Worm (Caenorhabditis elegans) whole organism, L2 larva: Measurements from ENCODE around the gene H14A12.3.

Experiments used
- C34F6.9 ChIP-seq: fragments of 150-350 bp; optimal IDR thresholded peaks from 2 replicates; lab custom pipeline; 2014; ENCODE audit warnings: missing biosample characterization, missing genetic modification characterization
- F13H6.1 ChIP-seq: sonication (generic microtip); optimal IDR thresholded peaks from 2 replicates; lab custom pipeline; 2016; ENCODE audit warnings: missing genetic modification characterization, missing compliant biosample characterization
- R02D3.7 ChIP-seq: fragments of 150-350 bp; optimal IDR thresholded peaks from 2 replicates; lab custom pipeline; 2014; ENCODE audit warnings: missing biosample characterization, missing genetic modification characterization
- Y55F3AM.14 ChIP-seq: fragments of 200-800 bp; sonication (Bioruptor generic); optimal IDR thresholded peaks from 2 replicates; lab custom pipeline; 2018; ENCODE audit warnings: mild to moderate bottlenecking, missing genetic modification characterization, missing compliant biosample characterization
- ZK546.5 ChIP-seq: sonication (generic microtip); optimal IDR thresholded peaks from 2 replicates; lab custom pipeline; 2017; ENCODE audit warnings: missing biosample characterization, missing genetic modification characterization
- alr-1 ChIP-seq: fragments of 150-350 bp; optimal IDR thresholded peaks from 2 replicates; lab custom pipeline; 2014; ENCODE audit warnings: missing biosample characterization, missing genetic modification characterization
- aly-2 ChIP-seq: fragments of 150-350 bp; optimal IDR thresholded peaks from 2 replicates; lab custom pipeline; 2014; ENCODE audit warnings: missing biosample characterization, missing genetic modification characterization
- ama-1 ChIP-seq: fragments of 150-350 bp; optimal IDR thresholded peaks from 2 replicates; lab custom pipeline; 2018; ENCODE audit warnings: inconsistent platforms
- blmp-1 ChIP-seq: sonication (generic microtip); optimal IDR thresholded peaks from 2 replicates; lab custom pipeline; 2017; ENCODE audit warnings: missing genetic modification characterization, mild to moderate bottlenecking, missing compliant biosample characterization, antibody characterized with exemption, moderate library complexity; ENCODE audit not compliant: insufficient read depth
- ceh-16 ChIP-seq: fragments of 150-350 bp; optimal IDR thresholded peaks from 2 replicates; lab custom pipeline; 2014; ENCODE audit warnings: missing biosample characterization, missing genetic modification characterization
- ceh-82 ChIP-seq: fragments of 150-350 bp; optimal IDR thresholded peaks from 2 replicates; lab custom pipeline; 2014; ENCODE audit warnings: missing biosample characterization, missing genetic modification characterization
- crh-2 ChIP-seq: sonication (generic microtip); optimal IDR thresholded peaks from 2 replicates; lab custom pipeline; 2017; ENCODE audit warnings: missing biosample characterization, missing genetic modification characterization
- dmd-4 ChIP-seq: sonication (generic microtip); optimal IDR thresholded peaks from 2 replicates; lab custom pipeline; 2017; ENCODE audit warnings: missing biosample characterization, missing genetic modification characterization
- egl-27 ChIP-seq: sonication (generic microtip); optimal IDR thresholded peaks from 3 replicates; lab custom pipeline; 2017; ENCODE audit warnings: missing biosample characterization, missing genetic modification reagents, missing genetic modification characterization
- elt-1 ChIP-seq: fragments of 150-350 bp; optimal IDR thresholded peaks from 2 replicates; lab custom pipeline; 2014; ENCODE audit warnings: missing biosample characterization, missing genetic modification characterization
- elt-3 ChIP-seq: sonication (generic microtip); optimal IDR thresholded peaks from 2 replicates; lab custom pipeline; 2017; ENCODE audit warnings: missing biosample characterization, missing genetic modification characterization
- fos-1 ChIP-seq: fragments of 150-350 bp; optimal IDR thresholded peaks from 2 replicates; lab custom pipeline; 2014; ENCODE audit warnings: missing biosample characterization, missing genetic modification characterization
- gmeb-1 ChIP-seq: fragments of 150-350 bp; optimal IDR thresholded peaks from 2 replicates; lab custom pipeline; 2014; ENCODE audit warnings: missing biosample characterization, missing genetic modification characterization
- lin-11 ChIP-seq: fragments of 150-350 bp; sonication (generic microtip); optimal IDR thresholded peaks from 2 replicates; lab custom pipeline; 2014; ENCODE audit warnings: missing biosample characterization, missing genetic modification characterization, inconsistent platforms, mixed read lengths
- lin-13 ChIP-seq: fragments of 150-350 bp; optimal IDR thresholded peaks from 2 replicates; lab custom pipeline; 2014; ENCODE audit warnings: missing biosample characterization, missing genetic modification reagents, missing genetic modification characterization
- lin-39 ChIP-seq: fragments of 150-350 bp; optimal IDR thresholded peaks from 2 replicates; lab custom pipeline; 2014; ENCODE audit warnings: missing biosample characterization, missing genetic modification reagents, missing genetic modification characterization
- lsy-2 ChIP-seq, 2 experiments: fragments of 150-350 bp in 1 of 2; sonication (generic microtip) in 1 of 2; optimal IDR thresholded peaks; 2 replicates each; lab custom pipeline; 2014 to 2017; ENCODE audit warnings: missing biosample characterization in 2 of 2, missing genetic modification characterization in 2 of 2
- mab-5 ChIP-seq: fragments of 150-350 bp; optimal IDR thresholded peaks from 2 replicates; lab custom pipeline; 2014; ENCODE audit warnings: missing biosample characterization, missing genetic modification characterization
- mbf-1 ChIP-seq: sonication (generic microtip); optimal IDR thresholded peaks from 2 replicates; lab custom pipeline; 2017; ENCODE audit warnings: missing biosample characterization, missing genetic modification characterization
- mdl-1 ChIP-seq, 2 experiments: fragments of 150-350 bp in 1 of 2; sonication (generic microtip) in 1 of 2; optimal IDR thresholded peaks; 2 replicates each; lab custom pipeline; 2017; ENCODE audit warnings: missing biosample characterization in 2 of 2, missing genetic modification characterization in 2 of 2
- nhr-10 ChIP-seq: sonication (generic microtip); optimal IDR thresholded peaks from 2 replicates; lab custom pipeline; 2017; ENCODE audit warnings: missing biosample characterization, missing genetic modification characterization
- nhr-11 ChIP-seq: fragments of 150-350 bp; optimal IDR thresholded peaks from 2 replicates; lab custom pipeline; 2014; ENCODE audit warnings: missing biosample characterization, missing genetic modification characterization
- nhr-12 ChIP-seq: fragments of 150-350 bp; optimal IDR thresholded peaks from 2 replicates; lab custom pipeline; 2014; ENCODE audit warnings: missing biosample characterization, missing genetic modification characterization
- nhr-129 ChIP-seq: fragments of 150-350 bp; optimal IDR thresholded peaks from 2 replicates; lab custom pipeline; 2014; ENCODE audit warnings: missing biosample characterization, missing genetic modification characterization
- nhr-21 ChIP-seq: fragments of 150-350 bp; optimal IDR thresholded peaks from 2 replicates; lab custom pipeline; 2014; ENCODE audit warnings: missing biosample characterization, missing genetic modification characterization
- nhr-23 ChIP-seq: fragments of 150-350 bp; optimal IDR thresholded peaks from 2 replicates; lab custom pipeline; 2014; ENCODE audit warnings: missing biosample characterization, missing genetic modification reagents, missing genetic modification characterization
- nhr-237 ChIP-seq: fragments of 150-350 bp; optimal IDR thresholded peaks from 2 replicates; lab custom pipeline; 2014; ENCODE audit warnings: missing biosample characterization, missing genetic modification characterization
- nhr-25 ChIP-seq: fragments of 150-350 bp; sonication (generic microtip); optimal IDR thresholded peaks from 3 replicates; lab custom pipeline; 2014; ENCODE audit warnings: missing biosample characterization, missing genetic modification characterization
- nhr-6 ChIP-seq: fragments of 150-350 bp; optimal IDR thresholded peaks from 2 replicates; lab custom pipeline; 2014; ENCODE audit warnings: missing biosample characterization, missing genetic modification characterization
- nhr-77 ChIP-seq: fragments of 150-350 bp; optimal IDR thresholded peaks from 2 replicates; lab custom pipeline; 2014; ENCODE audit warnings: missing biosample characterization, missing genetic modification characterization
- peb-1 ChIP-seq: fragments of 150-350 bp; optimal IDR thresholded peaks from 2 replicates; lab custom pipeline; 2014; ENCODE audit warnings: missing biosample characterization, missing genetic modification characterization
- sem-4 ChIP-seq: fragments of 150-350 bp; optimal IDR thresholded peaks from 2 replicates; lab custom pipeline; 2014; ENCODE audit warnings: missing biosample characterization, missing genetic modification reagents, missing genetic modification characterization
- skn-1 ChIP-seq: sonication (generic microtip); optimal IDR thresholded peaks from 2 replicates; lab custom pipeline; 2017; ENCODE audit warnings: missing biosample characterization, missing genetic modification characterization
- sma-3 ChIP-seq: sonication (generic microtip); optimal IDR thresholded peaks from 2 replicates; lab custom pipeline; 2016; ENCODE audit warnings: missing genetic modification reagents, missing genetic modification characterization, missing compliant biosample characterization
- sma-9 ChIP-seq, 2 experiments: fragments of 150-350 bp in 1 of 2; sonication (generic microtip) in 1 of 2; optimal IDR thresholded peaks; 2 replicates each; lab custom pipeline; 2014 to 2016; ENCODE audit warnings: missing genetic modification characterization in 2 of 2, mild to moderate bottlenecking in 1 of 2, missing biosample characterization in 1 of 2, missing compliant biosample characterization in 1 of 2, missing genetic modification reagents in 1 of 2, moderate library complexity in 1 of 2
- snpc-4 ChIP-seq: fragments of 150-350 bp; optimal IDR thresholded peaks from 2 replicates; lab custom pipeline; 2014; ENCODE audit warnings: missing biosample characterization, missing genetic modification characterization
- unc-39 ChIP-seq: fragments of 150-350 bp; optimal IDR thresholded peaks from 2 replicates; lab custom pipeline; 2014; ENCODE audit warnings: missing biosample characterization, missing genetic modification characterization
- unc-55 ChIP-seq: fragments of 150-350 bp; sonication (generic microtip); optimal IDR thresholded peaks from 3 replicates; lab custom pipeline; 2014; ENCODE audit warnings: missing biosample characterization, missing genetic modification reagents, missing genetic modification characterization
- unc-62 ChIP-seq: fragments of 150-350 bp; optimal IDR thresholded peaks from 2 replicates; lab custom pipeline; 2014; ENCODE audit warnings: missing biosample characterization, missing genetic modification reagents, missing genetic modification characterization
- zag-1 ChIP-seq: fragments of 150-350 bp; optimal IDR thresholded peaks from 2 replicates; lab custom pipeline; 2014; ENCODE audit warnings: missing biosample characterization, missing genetic modification characterization
- ztf-1 ChIP-seq: fragments of 200-800 bp; sonication (Bioruptor generic); conservative IDR thresholded peaks from 2 replicates; pipeline ENCODE4 v1.3.6; 2022; ENCODE audit warnings: missing genetic modification characterization, missing compliant biosample characterization
- ztf-11 ChIP-seq: sonication (generic microtip); optimal IDR thresholded peaks from 2 replicates; lab custom pipeline; 2017; ENCODE audit warnings: missing biosample characterization, missing genetic modification characterization
- ztf-4 ChIP-seq: fragments of 150-350 bp; optimal IDR thresholded peaks from 2 replicates; lab custom pipeline; 2014; ENCODE audit warnings: missing biosample characterization, missing genetic modification characterization

H14A12.3 gene

ce11 chrIII:7499421-7499902, 35.9 kb downstream of the H14A12.3 start, which contains the start of the genes C07H6.9 and sap-140:
Gene C07H6.9 (minus strand): TSS chrIII:7499471.
Gene sap-140 (plus strand): TSS chrIII:7499738.
- TF ChIP-seq fos-1 (tag; lab: Kevin White, UChicago) (peak; percentile 53), dmd-4 (tag; lab: Kevin White, UChicago) (no peak), F13H6.1 (peak; percentile 77), Y55F3AM.14 (GFP tag; lab: Kevin White, UChicago) (no peak), lin-11 (tag; lab: Kevin White, UChicago) (peak; percentile 58), skn-1 (tag; lab: Kevin White, UChicago) (no peak), sem-4 (tag; lab: Kevin White, UChicago) (peak; percentile 19), lsy-2 (tag; optimal IDR thresholded peaks at IDR 0.05; lab: Kevin White, UChicago) (peak; percentile 84 to 91), unc-39 (tag; lab: Kevin White, UChicago) (no peak), lin-39 (no peak), mab-5 (peak; percentile 32), lin-13 (GFP tag; lab: Kevin White, UChicago) (peak; percentile 90), nhr-21 (tag; lab: Kevin White, UChicago) (peak; percentile 63), snpc-4 (tag; lab: Kevin White, UChicago) (peak; percentile 54), R02D3.7 (tag; lab: Kevin White, UChicago) (peak; percentile 8), nhr-12 (tag; lab: Kevin White, UChicago) (no peak), sma-3 (GFP tag; lab: Kevin White, UChicago) (peak; percentile 73), nhr-23 (tag; lab: Kevin White, UChicago) (no peak), ceh-16 (tag; lab: Kevin White, UChicago) (no peak), nhr-11 (tag; lab: Kevin White, UChicago) (no peak), nhr-6 (tag; lab: Kevin White, UChicago) (peak; percentile 5), ZK546.5 (no peak), alr-1 (tag; lab: Kevin White, UChicago) (no peak), gmeb-1 (tag; lab: Kevin White, UChicago) (peak; percentile 92), peb-1 (tag; lab: Kevin White, UChicago) (no peak), nhr-77 (no peak), ztf-4 (peak; percentile 37), ztf-1 (GFP tag; lab: Robert Waterston, UW) (no peak), blmp-1 (no peak), ceh-82 (tag; lab: Kevin White, UChicago) (no peak), ama-1 (lab: Kevin White, UChicago) (peak; percentile 50), unc-62 (GFP tag; lab: Kevin White, UChicago) (no peak), aly-2 (no peak), nhr-237 (tag; lab: Kevin White, UChicago) (no peak), zag-1 (tag; lab: Kevin White, UChicago) (no peak), sma-9 (GFP tag; optimal IDR thresholded peaks at IDR 0.05; lab: Kevin White, UChicago) (peak; percentile 82), sma-9 (tag; optimal IDR thresholded peaks at IDR 0.05; lab: Kevin White, UChicago) (no peak), mdl-1 (tag; optimal IDR thresholded peaks at IDR 0.05; lab: Kevin White, UChicago) (peak in 1 of 2 experiments; percentile 4), unc-55 (GFP tag; lab: Kevin White, UChicago) (peak; percentile 83), mbf-1 (tag; lab: Kevin White, UChicago) (no peak), egl-27 (no peak), elt-3 (no peak), nhr-129 (tag; lab: Kevin White, UChicago) (peak; percentile 53), nhr-25 (tag; lab: Kevin White, UChicago) (peak; percentile 74), nhr-10 (tag; lab: Kevin White, UChicago) (peak; percentile 42), elt-1 (tag; lab: Kevin White, UChicago) (no peak), C34F6.9 (tag; lab: Kevin White, UChicago) (peak; percentile 93), crh-2 (tag; lab: Kevin White, UChicago) (peak; percentile 87), ztf-11 (tag; lab: Kevin White, UChicago) (no peak)
